Fruit fly (Drosophila melanogaster): ENCODE results near the gene Vps29.

DNA sequence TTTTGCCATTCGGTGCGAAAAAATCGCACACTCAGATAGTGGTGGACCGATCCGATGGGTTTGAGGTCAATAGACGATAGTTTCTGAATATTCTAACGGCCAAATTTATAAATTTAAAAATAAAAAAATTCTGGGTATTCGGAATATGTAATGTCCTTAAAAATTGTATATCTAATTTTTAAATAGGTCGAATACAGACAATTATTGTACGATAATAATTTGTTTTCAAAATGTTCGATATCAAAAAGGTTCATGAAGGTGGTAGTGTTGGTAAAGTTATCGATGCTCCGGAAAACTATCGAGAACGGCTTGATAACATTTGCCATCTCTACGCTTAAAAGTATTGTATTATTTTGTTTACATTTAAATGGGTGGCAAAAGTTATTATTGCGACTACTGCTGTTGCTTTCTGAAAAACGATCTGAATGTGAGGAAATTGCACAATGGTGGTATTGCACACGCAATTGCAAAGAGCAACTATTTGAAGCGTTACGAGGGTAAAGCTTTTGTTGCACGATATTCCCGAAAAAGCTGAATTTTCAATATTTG, 19.4 kb downstream of the Vps29 start, which contains the start of the genes CG31922 and Plap:
- TF ChIP-seq CG8478 (optimal IDR thresholded peaks at IDR 0.05): no peak
- no peak for TF ChIP-seq CTCF (optimal IDR thresholded peaks at IDR 0.05)
